Worm (Caenorhabditis elegans) whole organism, mixed stage, embryonic: ENCODE results near the gene Y39A3A.2.

Source experiments
- bed-3 ChIP-seq: fragments of 200-800 bp; sonication (Bioruptor generic); optimal IDR thresholded peaks from 3 replicates; lab custom pipeline; 2018; ENCODE audit warnings: mild to moderate bottlenecking, missing genetic modification characterization, moderate library complexity, missing compliant biosample characterization
- blmp-1 ChIP-seq: fragments of 150-350 bp; optimal IDR thresholded peaks from 2 replicates; lab custom pipeline; 2014; ENCODE audit warnings: missing biosample characterization, missing genetic modification characterization
- ceh-39 ChIP-seq: fragments of 150-350 bp; optimal IDR thresholded peaks from 2 replicates; lab custom pipeline; 2014; ENCODE audit warnings: missing biosample characterization, missing genetic modification characterization
- ceh-83 ChIP-seq: fragments of 200-800 bp; sonication (Bioruptor generic); optimal IDR thresholded peaks from 2 replicates; lab custom pipeline; 2018; ENCODE audit warnings: mild to moderate bottlenecking, missing genetic modification characterization, missing compliant biosample characterization
- ces-1 ChIP-seq: fragments of 150-350 bp; optimal IDR thresholded peaks from 2 replicates; lab custom pipeline; 2014; ENCODE audit warnings: missing biosample characterization, missing genetic modification reagents, missing genetic modification characterization
- drap-1 ChIP-seq: fragments of 200-800 bp; sonication (Bioruptor generic); optimal IDR thresholded peaks from 3 replicates; lab custom pipeline; 2018; ENCODE audit warnings: mild to moderate bottlenecking, missing genetic modification characterization, missing compliant biosample characterization
- elt-1 ChIP-seq: sonication (generic microtip); optimal IDR thresholded peaks from 2 replicates; lab custom pipeline; 2017; ENCODE audit warnings: missing genetic modification characterization, mild to moderate bottlenecking, missing compliant biosample characterization, antibody characterized with exemption, moderate library complexity, borderline replicate concordance; ENCODE audit not compliant: insufficient read depth
- flh-1 ChIP-seq: fragments of 200-800 bp; sonication (Bioruptor generic); optimal IDR thresholded peaks from 2 replicates; lab custom pipeline; 2018; ENCODE audit warnings: mild to moderate bottlenecking, missing genetic modification characterization, moderate library complexity, missing compliant biosample characterization
- ham-2 ChIP-seq: fragments of 200-800 bp; sonication (Bioruptor generic); optimal IDR thresholded peaks from 2 replicates; lab custom pipeline; 2018; ENCODE audit warnings: mild to moderate bottlenecking, missing genetic modification characterization, missing compliant biosample characterization
- hlh-1 ChIP-seq: fragments of 150-350 bp; optimal IDR thresholded peaks from 2 replicates; lab custom pipeline; 2014; ENCODE audit warnings: missing biosample characterization, missing genetic modification reagents, missing genetic modification characterization
- lin-13 ChIP-seq: fragments of 150-350 bp; optimal IDR thresholded peaks from 2 replicates; lab custom pipeline; 2014; ENCODE audit warnings: missing biosample characterization, missing genetic modification characterization
- lin-32 ChIP-seq: fragments of 200-800 bp; sonication (Bioruptor generic); optimal IDR thresholded peaks from 2 replicates; lab custom pipeline; 2018; ENCODE audit warnings: mild to moderate bottlenecking, missing genetic modification characterization, missing compliant biosample characterization
- lsy-2 ChIP-seq: fragments of 150-350 bp; optimal IDR thresholded peaks from 2 replicates; lab custom pipeline; 2014; ENCODE audit warnings: missing biosample characterization, missing genetic modification characterization
- mab-5 ChIP-seq: fragments of 150-350 bp; optimal IDR thresholded peaks from 2 replicates; lab custom pipeline; 2014; ENCODE audit warnings: missing biosample characterization, missing genetic modification characterization
- mep-1 ChIP-seq: fragments of 150-350 bp; optimal IDR thresholded peaks from 2 replicates; lab custom pipeline; 2017; ENCODE audit warnings: missing biosample characterization, missing genetic modification reagents, missing genetic modification characterization, inconsistent platforms
- nhr-12 ChIP-seq: fragments of 150-350 bp; optimal IDR thresholded peaks from 2 replicates; lab custom pipeline; 2014; ENCODE audit warnings: missing biosample characterization, missing genetic modification characterization
- nhr-237 ChIP-seq: fragments of 150-350 bp; optimal IDR thresholded peaks from 2 replicates; lab custom pipeline; 2014; ENCODE audit warnings: missing biosample characterization, missing genetic modification characterization
- nhr-28 ChIP-seq: fragments of 150-350 bp; optimal IDR thresholded peaks from 2 replicates; lab custom pipeline; 2014; ENCODE audit warnings: missing biosample characterization, missing genetic modification characterization
- sem-2 ChIP-seq: fragments of 200-800 bp; sonication (Bioruptor generic); optimal IDR thresholded peaks from 2 replicates; lab custom pipeline; 2018; ENCODE audit warnings: mild to moderate bottlenecking, missing genetic modification characterization, missing compliant biosample characterization
- sptf-1 ChIP-seq: sonication (generic microtip); optimal IDR thresholded peaks from 2 replicates; lab custom pipeline; 2017; ENCODE audit warnings: mild to moderate bottlenecking, missing genetic modification characterization, moderate library complexity, missing compliant biosample characterization
- tbx-8 ChIP-seq: fragments of 200-800 bp; sonication (Bioruptor generic); optimal IDR thresholded peaks from 2 replicates; lab custom pipeline; 2018; ENCODE audit warnings: mild to moderate bottlenecking, missing genetic modification characterization, moderate library complexity, missing compliant biosample characterization
- unc-120 ChIP-seq: sonication (generic microtip); optimal IDR thresholded peaks from 2 replicates; lab custom pipeline; 2017; ENCODE audit warnings: missing genetic modification characterization, missing compliant biosample characterization; ENCODE audit not compliant: poor library complexity, severe bottlenecking
- unc-39 ChIP-seq: fragments of 150-350 bp; optimal IDR thresholded peaks from 2 replicates; lab custom pipeline; 2014; ENCODE audit warnings: missing biosample characterization, missing genetic modification characterization
- unc-62 ChIP-seq: fragments of 150-350 bp; optimal IDR thresholded peaks from 2 replicates; lab custom pipeline; 2014; ENCODE audit warnings: missing biosample characterization, missing genetic modification reagents, missing genetic modification characterization

Y39A3A.2 gene

ce11 chrIII:2049825-2050224 is 7.6 kb downstream of the Y39A3A.2 start:
- TF ChIP-seq ham-2, result no peak

- TF ChIP-seq drap-1 (GFP tag; lab: Kevin White, UChicago), result no peak
- no peak for TF ChIP-seq unc-39 (tag; lab: Kevin White, UChicago)
- TF ChIP-seq unc-62 (GFP tag; lab: Kevin White, UChicago), result no peak
- TF ChIP-seq tbx-8, result no peak
- no peak for TF ChIP-seq lsy-2
- no peak for TF ChIP-seq ceh-83 (GFP tag; lab: Kevin White, UChicago)
- no peak for TF ChIP-seq hlh-1
- no peak for TF ChIP-seq sptf-1 (tag; lab: Kevin White, UChicago)
- no peak for TF ChIP-seq sem-2 (GFP tag; lab: Kevin White, UChicago)
- no peak for TF ChIP-seq flh-1 (GFP tag; lab: Kevin White, UChicago)
These were observed 9.6 kb downstream of the Y39A3A.2 start, which contains the start of gene dpy-1 for ce11 chrIII:2047907-2048306. TSS of gene dpy-1 (minus strand) at chrIII:2048007.

- TF ChIP-seq ceh-39 (no peak), lin-13 (tag; lab: Kevin White, UChicago) (no peak), unc-62 (GFP tag; lab: Kevin White, UChicago) (no peak), ces-1 (peak; percentile 58), sptf-1 (tag; lab: Kevin White, UChicago) (no peak), mab-5 (tag; lab: Kevin White, UChicago) (no peak), tbx-8 (no peak), nhr-237 (tag; lab: Kevin White, UChicago) (no peak), unc-120 (tag; lab: Kevin White, UChicago) (peak; percentile 17), lin-32 (GFP tag; lab: Kevin White, UChicago) (no peak), nhr-28 (tag; lab: Kevin White, UChicago) (no peak), mep-1 (tag; lab: Kevin White, UChicago) (no peak), lsy-2 (no peak)
These were observed 25.0 kb downstream of the Y39A3A.2 start for ce11 chrIII:2032327-2033093.

- TF ChIP-seq unc-39 (tag; lab: Kevin White, UChicago) (no peak), unc-62 (GFP tag; lab: Kevin White, UChicago) (no peak), ces-1 (no peak), hlh-1 (no peak), ceh-83 (GFP tag; lab: Kevin White, UChicago) (no peak), mep-1 (tag; lab: Kevin White, UChicago) (no peak), elt-1 (no peak), blmp-1 (no peak), bed-3 (GFP tag; lab: Kevin White, UChicago) (no peak)
These were observed 25.7 kb downstream of the Y39A3A.2 start for ce11 chrIII:2031746-2032145.

- no peak for TF ChIP-seq nhr-28 (tag; lab: Kevin White, UChicago)
- TF ChIP-seq nhr-12 (tag; lab: Kevin White, UChicago), result no peak
These were observed 26.5 kb downstream of the Y39A3A.2 start for ce11 chrIII:2030776-2031565.

- TF ChIP-seq mep-1 (tag; lab: Kevin White, UChicago) (no peak), hlh-1 (peak; percentile 48), unc-62 (GFP tag; lab: Kevin White, UChicago) (peak; percentile 53)
These were observed 30.0 kb downstream of the Y39A3A.2 start for ce11 chrIII:2027517-2027916.

ce11 chrIII:2021495-2021894 is 36.0 kb downstream of the Y39A3A.2 start, which contains the start of gene ckr-2:
TSS of gene ckr-2 (minus strand) at chrIII:2021595.
- no peak for TF ChIP-seq drap-1 (GFP tag; lab: Kevin White, UChicago)
- TF ChIP-seq unc-39 (tag; lab: Kevin White, UChicago), result no peak
- no peak for TF ChIP-seq elt-1
- TF ChIP-seq unc-62 (GFP tag; lab: Kevin White, UChicago), result no peak
- no peak for TF ChIP-seq ces-1
